Fruit fly (Drosophila melanogaster) whole organism, embryonic: Measurements from ENCODE around the gene kirre.

ENCODE experiments used
- Bgb ChIP-seq: fragments of 200-800 bp; sonication (Bioruptor generic); IDR thresholded peaks from 2 replicates; pipeline ENCODE4 v1.3.6; 2022; ENCODE audit warnings: missing biosample characterization, missing genetic modification characterization; ENCODE audit not compliant: partially characterized antibody
- C15 ChIP-seq: fragments of 200-800 bp; sonication (Bioruptor generic); IDR thresholded peaks from 3 replicates; pipeline ENCODE4 v1.3.6; 2022; ENCODE audit warnings: missing biosample characterization, missing genetic modification characterization
- CG10321 ChIP-seq: fragments of 200-800 bp; sonication (Bioruptor generic); IDR thresholded peaks from 2 replicates; pipeline ENCODE4 v1.3.6; 2022; ENCODE audit warnings: missing biosample characterization, missing genetic modification characterization
- CG10462 ChIP-seq: fragments of 200-800 bp; sonication (Bioruptor generic); optimal IDR thresholded peaks from 2 replicates; lab custom pipeline; 2016; ENCODE audit warnings: missing biosample characterization, missing genetic modification characterization
- CG11456 ChIP-seq: fragments of 200-800 bp; sonication (Bioruptor generic); IDR thresholded peaks from 3 replicates; pipeline ENCODE4 v1.3.6; 2022; ENCODE audit warnings: missing biosample characterization, missing genetic modification characterization
- CG11723 ChIP-seq: fragments of 200-800 bp; sonication (Bioruptor generic); optimal IDR thresholded peaks from 2 replicates; lab custom pipeline; 2017; ENCODE audit warnings: missing biosample characterization, mild to moderate bottlenecking, missing genetic modification characterization
- CG12942 ChIP-seq: fragments of 200-800 bp; sonication (Bioruptor generic); optimal IDR thresholded peaks from 3 replicates; lab custom pipeline; 2016; ENCODE audit warnings: missing biosample characterization, missing genetic modification characterization
- CG13624 ChIP-seq: fragments of 200-800 bp; sonication (Bioruptor generic); optimal IDR thresholded peaks from 2 replicates; lab custom pipeline; 2016; ENCODE audit warnings: missing biosample characterization, missing genetic modification characterization
- CG15073 ChIP-seq: fragments of 200-800 bp; sonication (Bioruptor generic); optimal IDR thresholded peaks from 2 replicates; lab custom pipeline; 2016; ENCODE audit warnings: missing biosample characterization, missing genetic modification characterization
- CG17912 ChIP-seq: fragments of 200-800 bp; sonication (Bioruptor generic); optimal IDR thresholded peaks from 2 replicates; lab custom pipeline; 2018; ENCODE audit warnings: missing biosample characterization, mild to moderate bottlenecking, missing genetic modification characterization
- CG1792 ChIP-seq: fragments of 200-800 bp; sonication (Bioruptor generic); optimal IDR thresholded peaks from 2 replicates; lab custom pipeline; 2016; ENCODE audit warnings: missing biosample characterization, missing genetic modification characterization
- CG18619 ChIP-seq: fragments of 200-800 bp; sonication (Bioruptor generic); optimal IDR thresholded peaks from 3 replicates; lab custom pipeline; 2017; ENCODE audit warnings: missing biosample characterization, mild to moderate bottlenecking, missing genetic modification characterization
- CG2889 ChIP-seq: fragments of 200-800 bp; sonication (Bioruptor generic); IDR thresholded peaks from 3 replicates; pipeline ENCODE4 v1.3.6; 2022; ENCODE audit warnings: missing biosample characterization, missing genetic modification characterization
- CG31388 ChIP-seq: fragments of 200-800 bp; sonication (Bioruptor generic); optimal IDR thresholded peaks from 2 replicates; lab custom pipeline; 2016; ENCODE audit warnings: missing biosample characterization, missing genetic modification characterization
- CG33213 ChIP-seq: fragments of 200-800 bp; sonication (Bioruptor generic); optimal IDR thresholded peaks from 3 replicates; lab custom pipeline; 2016; ENCODE audit warnings: missing biosample characterization, missing genetic modification characterization
- CG43689 ChIP-seq: fragments of 200-800 bp; sonication (Bioruptor generic); IDR thresholded peaks from 2 replicates; pipeline ENCODE4 v1.3.6; 2022; ENCODE audit warnings: missing biosample characterization, missing genetic modification characterization
- CG7963 ChIP-seq: fragments of 200-800 bp; sonication (Bioruptor generic); IDR thresholded peaks from 3 replicates; pipeline ENCODE4 v1.3.6; 2022; ENCODE audit warnings: missing biosample characterization, missing genetic modification characterization; ENCODE audit not compliant: partially characterized antibody
- CG8281 ChIP-seq: fragments of 200-800 bp; sonication (Bioruptor generic); optimal IDR thresholded peaks from 2 replicates; lab custom pipeline; 2018; ENCODE audit warnings: missing biosample characterization, mild to moderate bottlenecking, missing genetic modification characterization, moderate library complexity
- CG8924 ChIP-seq: fragments of 200-800 bp; optimal IDR thresholded peaks from 3 replicates; lab custom pipeline; 2019; ENCODE audit warnings: missing biosample characterization, mild to moderate bottlenecking, missing genetic modification characterization, moderate library complexity
- Dip2 ChIP-seq: fragments of 200-800 bp; sonication (Bioruptor generic); IDR thresholded peaks from 2 replicates; pipeline ENCODE4 v1.3.6; 2022; ENCODE audit warnings: missing biosample characterization, missing genetic modification characterization
- Doc3 ChIP-seq: fragments of 200-800 bp; sonication (Bioruptor generic); IDR thresholded peaks from 3 replicates; pipeline ENCODE4 v1.3.6; 2022; ENCODE audit warnings: missing biosample characterization, missing genetic modification characterization; ENCODE audit not compliant: partially characterized antibody
- E2f1 ChIP-seq: fragments of 200-800 bp; sonication (Bioruptor generic); IDR thresholded peaks from 2 replicates; pipeline ENCODE4 v1.3.6; 2022; ENCODE audit warnings: missing biosample characterization, missing genetic modification characterization
- Fer2 ChIP-seq: fragments of 200-800 bp; sonication (Bioruptor generic); optimal IDR thresholded peaks from 2 replicates; lab custom pipeline; 2018; ENCODE audit warnings: missing biosample characterization, mild to moderate bottlenecking, missing genetic modification characterization, moderate library complexity
- Hey ChIP-seq: fragments of 200-800 bp; sonication (Bioruptor generic); optimal IDR thresholded peaks from 3 replicates; lab custom pipeline; 2018; ENCODE audit warnings: missing biosample characterization, mild to moderate bottlenecking, missing genetic modification characterization
- Mad ChIP-seq: fragments of 200-800 bp; sonication (Bioruptor generic); optimal IDR thresholded peaks from 2 replicates; lab custom pipeline; 2016; ENCODE audit warnings: missing biosample characterization, missing genetic modification characterization
- Nf-YC ChIP-seq: fragments of 200-800 bp; optimal IDR thresholded peaks from 3 replicates; lab custom pipeline; 2019; ENCODE audit warnings: missing biosample characterization, mild to moderate bottlenecking, missing genetic modification characterization, moderate library complexity
- Ptx1 ChIP-seq: fragments of 200-800 bp; sonication (Bioruptor generic); IDR thresholded peaks from 2 replicates; pipeline ENCODE4 v1.3.6; 2022; ENCODE audit warnings: missing biosample characterization, missing genetic modification characterization
- Side ChIP-seq: fragments of 200-800 bp; sonication (Bioruptor generic); optimal IDR thresholded peaks from 2 replicates; lab custom pipeline; 2016; ENCODE audit warnings: missing biosample characterization, missing genetic modification characterization
- Six4 ChIP-seq: fragments of 200-800 bp; sonication (Bioruptor generic); optimal IDR thresholded peaks from 2 replicates; lab custom pipeline; 2016; ENCODE audit warnings: missing biosample characterization, missing genetic modification characterization
- TFAM ChIP-seq: fragments of 200-800 bp; sonication (Bioruptor generic); optimal IDR thresholded peaks from 2 replicates; lab custom pipeline; 2017; ENCODE audit warnings: missing biosample characterization, missing genetic modification characterization, inconsistent platforms
- Vsx1 ChIP-seq: fragments of 200-800 bp; sonication (Bioruptor generic); optimal IDR thresholded peaks from 2 replicates; lab custom pipeline; 2017; ENCODE audit warnings: missing biosample characterization, mild to moderate bottlenecking, missing genetic modification characterization, missing genetic modification reagents
- ac ChIP-seq: fragments of 200-800 bp; sonication (Bioruptor generic); optimal IDR thresholded peaks from 3 replicates; lab custom pipeline; 2017; ENCODE audit warnings: missing biosample characterization, mild to moderate bottlenecking, missing genetic modification characterization
- croc ChIP-seq: fragments of 200-800 bp; sonication (Bioruptor generic); conservative IDR thresholded peaks from 3 replicates; pipeline ENCODE4 v1.3.6; 2022; ENCODE audit warnings: missing biosample characterization, missing genetic modification characterization
- crp ChIP-seq, 2 experiments: fragments of 200-800 bp; sonication (Bioruptor generic); optimal IDR thresholded peaks; 2 replicates in 1 of 2; 3 replicates in 1 of 2; lab custom pipeline; 2017; ENCODE audit warnings: missing biosample characterization in 2 of 2, missing genetic modification characterization in 2 of 2, mild to moderate bottlenecking in 1 of 2, moderate library complexity in 1 of 2
- disco-r ChIP-seq: fragments of 200-800 bp; sonication (Bioruptor generic); optimal IDR thresholded peaks from 2 replicates; lab custom pipeline; 2016; ENCODE audit warnings: missing biosample characterization, missing genetic modification characterization
- fd3F ChIP-seq: fragments of 200-800 bp; sonication (Bioruptor generic); optimal IDR thresholded peaks from 2 replicates; lab custom pipeline; 2018; ENCODE audit warnings: missing biosample characterization, mild to moderate bottlenecking, missing genetic modification characterization, moderate library complexity
- fu2 ChIP-seq: fragments of 200-800 bp; sonication (Bioruptor generic); optimal IDR thresholded peaks from 2 replicates; lab custom pipeline; 2016; ENCODE audit warnings: missing biosample characterization, missing genetic modification characterization
- gem ChIP-seq: fragments of 200-800 bp; sonication (Bioruptor generic); optimal IDR thresholded peaks from 2 replicates; lab custom pipeline; 2019; ENCODE audit warnings: missing biosample characterization, mild to moderate bottlenecking, missing genetic modification characterization, moderate library complexity
- h ChIP-seq: fragments of >200 bp; optimal IDR thresholded peaks from 2 replicates; lab custom pipeline; 2017
- hth ChIP-seq: fragments of >200 bp; optimal IDR thresholded peaks from 2 replicates; lab custom pipeline; 2017; ENCODE audit warnings: inconsistent platforms
- lbe ChIP-seq: fragments of 200-800 bp; sonication (Bioruptor generic); optimal IDR thresholded peaks from 2 replicates; lab custom pipeline; 2016; ENCODE audit warnings: missing biosample characterization, mild to moderate bottlenecking, missing genetic modification characterization
- lilli ChIP-seq: fragments of 200-800 bp; sonication (Bioruptor generic); optimal IDR thresholded peaks from 3 replicates; lab custom pipeline; 2016; ENCODE audit warnings: missing biosample characterization, missing genetic modification characterization
- nerfin-2 ChIP-seq: fragments of 200-800 bp; sonication (Bioruptor generic); IDR thresholded peaks from 2 replicates; pipeline ENCODE4 v1.3.6; 2022; ENCODE audit warnings: missing biosample characterization, missing genetic modification characterization; ENCODE audit not compliant: partially characterized antibody
- sens ChIP-seq: fragments of 200-800 bp; sonication (Bioruptor generic); peaks from one replicate; lab custom pipeline; 2016; ENCODE audit warnings: missing biosample characterization, missing genetic modification characterization
- shn ChIP-seq: fragments of 200-800 bp; sonication (Bioruptor generic); optimal IDR thresholded peaks from 3 replicates; lab custom pipeline; 2016; ENCODE audit warnings: missing biosample characterization, missing genetic modification characterization
- tap ChIP-seq: fragments of 200-800 bp; optimal IDR thresholded peaks from 3 replicates; lab custom pipeline; 2019; ENCODE audit warnings: missing biosample characterization, mild to moderate bottlenecking, missing genetic modification characterization, moderate library complexity
- tll ChIP-seq, 2 experiments: fragments of 200-800 bp in 1 of 2; fragments of >200 bp in 1 of 2; sonication (Bioruptor generic) in 1 of 2; optimal IDR thresholded peaks; 2 replicates each; lab custom pipeline; 2017 to 2019; ENCODE audit warnings: missing biosample characterization in 2 of 2, missing genetic modification characterization in 2 of 2, mild to moderate bottlenecking in 1 of 2, moderate library complexity in 1 of 2
- tna ChIP-seq: fragments of 200-800 bp; sonication (Bioruptor generic); IDR thresholded peaks from 2 replicates; pipeline ENCODE4 v1.3.6; 2022; ENCODE audit warnings: missing biosample characterization, missing genetic modification characterization; ENCODE audit not compliant: partially characterized antibody
- trem ChIP-seq: fragments of 200-800 bp; optimal IDR thresholded peaks from 3 replicates; lab custom pipeline; 2019; ENCODE audit warnings: missing biosample characterization, mild to moderate bottlenecking, missing genetic modification characterization, moderate library complexity
- usp ChIP-seq: fragments of >200 bp; optimal IDR thresholded peaks from 2 replicates; lab custom pipeline; 2017; ENCODE audit warnings: missing biosample characterization, missing genetic modification characterization
- vvl ChIP-seq: fragments of 200-800 bp; sonication (Bioruptor generic); IDR thresholded peaks from 2 replicates; pipeline ENCODE4 v1.3.6; 2022; ENCODE audit warnings: missing biosample characterization, missing genetic modification characterization
- wor ChIP-seq: fragments of 200-800 bp; sonication (Bioruptor generic); IDR thresholded peaks from 2 replicates; pipeline ENCODE4 v1.3.6; 2022; ENCODE audit warnings: missing biosample characterization, missing genetic modification characterization

The kirre gene

DNA sequence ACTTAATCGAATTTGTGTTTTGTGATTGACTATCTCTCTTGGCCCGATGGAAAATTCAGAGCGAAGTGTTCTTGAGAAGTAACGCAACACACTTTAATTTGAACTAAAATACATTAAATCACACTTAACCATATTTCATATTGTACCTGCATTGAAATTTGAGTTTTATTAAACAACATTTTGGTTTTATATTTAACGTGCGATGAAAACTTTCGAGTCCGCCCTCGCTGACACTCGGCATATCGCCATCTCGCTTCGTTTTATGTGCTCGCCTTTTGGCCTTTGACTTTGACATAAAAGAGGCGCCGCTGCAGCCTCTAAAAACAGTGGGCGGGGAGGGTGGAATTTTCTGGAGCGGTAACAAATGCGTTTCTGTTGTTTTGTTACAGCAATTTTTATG lies 282.3 kb downstream of the kirre start (continued):
- no peak for TF ChIP-seq CG7963 (GFP tag; lab: Robert Waterston, UW)
- TF ChIP-seq Six4 (GFP tag; lab: Kevin White, UChicago) = peak; percentile 58
- TF ChIP-seq Doc3 (GFP tag; lab: Robert Waterston, UW) = no peak
- TF ChIP-seq CG2889 (GFP tag; lab: Robert Waterston, UW) = no peak
- peak; percentile 45 for TF ChIP-seq CG10462 (GFP tag; lab: Kevin White, UChicago)
- TF ChIP-seq CG11723 (GFP tag; lab: Kevin White, UChicago) = peak; percentile 47
- peak; percentile 44; the same call in 1 of the 3 replicates for TF ChIP-seq CG11456 (GFP tag; lab: Robert Waterston, UW)
- TF ChIP-seq C15 = no peak
- no peak for TF ChIP-seq fd3F (GFP tag; lab: Kevin White, UChicago)
- peak; percentile 1 for TF ChIP-seq CG33213 (GFP tag; lab: Kevin White, UChicago)
- peak; percentile 57; the same call in 2 of the 3 replicates for TF ChIP-seq croc
- no peak for TF ChIP-seq crp (GFP tag; optimal IDR thresholded peaks at IDR 0.05; lab: Kevin White, UChicago)
- TF ChIP-seq tna (GFP tag; lab: Robert Waterston, UW) = no peak
- TF ChIP-seq CG13624 (GFP tag; lab: Kevin White, UChicago) = peak; percentile 41
- TF ChIP-seq vvl (GFP tag; lab: Robert Waterston, UW) = peak; percentile 84
- 0 out of 2 replicates have a peak, but pooled peaks have one; percentile 23 for TF ChIP-seq CG43689
- TF ChIP-seq Side (GFP tag; lab: Kevin White, UChicago) = peak; percentile 16
- peak; percentile 62 for TF ChIP-seq CG8924 (tag; lab: Kevin White, UChicago)
- TF ChIP-seq gem (tag; lab: Kevin White, UChicago) = peak; percentile 82
- TF ChIP-seq CG8281 (tag; lab: Kevin White, UChicago) = no peak
- no peak for TF ChIP-seq CG31388 (GFP tag; lab: Kevin White, UChicago)
- TF ChIP-seq CG18619 (GFP tag; lab: Kevin White, UChicago) = peak; percentile 23
- TF ChIP-seq sens (GFP tag; lab: Kevin White, UChicago) = peak; percentile 96
- no peak for TF ChIP-seq Mad (GFP tag; lab: Kevin White, UChicago)
- TF ChIP-seq CG10321 (GFP tag; lab: Robert Waterston, UW) = no peak
- peak; percentile 58 for TF ChIP-seq lilli (GFP tag; lab: Kevin White, UChicago)
- no peak for TF ChIP-seq h (lab: Kevin White, UChicago)
- TF ChIP-seq E2f1 (GFP tag; lab: Robert Waterston, UW) = peak; percentile 66
- TF ChIP-seq nerfin-2 (GFP tag; lab: Robert Waterston, UW) = no peak
- TF ChIP-seq usp (GFP tag; lab: Kevin White, UChicago) = no peak
- no peak for TF ChIP-seq CG17912 (GFP tag; lab: Kevin White, UChicago)
- no peak for TF ChIP-seq shn
- TF ChIP-seq fu2 (GFP tag; lab: Kevin White, UChicago) = no peak
- no peak for TF ChIP-seq hth
- TF ChIP-seq Bgb = no peak
- no peak for TF ChIP-seq Dip2 (GFP tag; lab: Robert Waterston, UW)
- peak; percentile 18 for TF ChIP-seq TFAM
- peak; percentile 67 for TF ChIP-seq Ptx1 (GFP tag; lab: Robert Waterston, UW)
- TF ChIP-seq Nf-YC (tag; lab: Kevin White, UChicago) = no peak
- no peak for TF ChIP-seq Hey (tag; lab: Kevin White, UChicago)
- TF ChIP-seq tap (tag; lab: Kevin White, UChicago) = peak; percentile 66
- peak; percentile 2 for TF ChIP-seq CG1792 (GFP tag; lab: Kevin White, UChicago)
- no peak for TF ChIP-seq lbe
- no peak for TF ChIP-seq Fer2
- TF ChIP-seq disco-r (GFP tag; lab: Kevin White, UChicago) = no peak
- peak in 1 of 2 experiments; percentile 70 for TF ChIP-seq tll (GFP tag; optimal IDR thresholded peaks at IDR 0.05; lab: Kevin White, UChicago)
- peak; percentile 23 for TF ChIP-seq CG12942 (GFP tag; lab: Kevin White, UChicago)
- TF ChIP-seq Vsx1 = no peak
- TF ChIP-seq trem (tag; lab: Kevin White, UChicago) = peak; percentile 61
- TF ChIP-seq ac = no peak
- TF ChIP-seq wor (GFP tag; lab: Robert Waterston, UW) = 0 out of 2 replicates have a peak, but pooled peaks have one; percentile 31
- TF ChIP-seq CG15073 = no peak
